Worm (Caenorhabditis elegans) whole organism, L4 larva: ENCODE results near the gene srsx-27.

Source experiments
- F37D6.2 ChIP-seq: sonication (generic microtip); optimal IDR thresholded peaks from 2 replicates; lab custom pipeline; 2016; ENCODE audit warnings: mild to moderate bottlenecking, missing genetic modification characterization, missing compliant biosample characterization
- F44E2.7 ChIP-seq: fragments of 200-800 bp; sonication (Bioruptor generic); IDR thresholded peaks from 2 replicates; pipeline ENCODE4 v2.1.2; 2022; ENCODE audit warnings: missing genetic modification characterization, missing compliant biosample characterization
- T20F7.1 ChIP-seq: fragments of 200-800 bp; sonication (Bioruptor generic); optimal IDR thresholded peaks from 2 replicates; lab custom pipeline; 2018; ENCODE audit warnings: mild to moderate bottlenecking, missing genetic modification characterization, missing compliant biosample characterization
- ZK337.2 ChIP-seq: fragments of 200-800 bp; sonication (Bioruptor generic); IDR thresholded peaks from 2 replicates; pipeline ENCODE4 v1.3.6; 2022; ENCODE audit warnings: missing genetic modification reagents, missing genetic modification characterization, missing compliant biosample characterization
- ZK546.5 ChIP-seq, 2 experiments: sonication (generic microtip); optimal IDR thresholded peaks; 2 replicates each; lab custom pipeline; 2017; ENCODE audit warnings: missing biosample characterization in 2 of 2, missing genetic modification characterization in 2 of 2
- aha-1 ChIP-seq: fragments of 150-350 bp; peaks from one replicate; lab custom pipeline; 2014; ENCODE audit warnings: missing biosample characterization, missing genetic modification characterization
- arid-1 ChIP-seq: fragments of 200-800 bp; sonication (Bioruptor generic); conservative IDR thresholded peaks from 2 replicates; pipeline ENCODE4 v1.3.6; 2022; ENCODE audit warnings: missing genetic modification reagents, missing genetic modification characterization, missing compliant biosample characterization
- ceh-20 ChIP-seq: fragments of 200-800 bp; sonication (Bioruptor generic); IDR thresholded peaks from 2 replicates; pipeline ENCODE4 v1.3.6; 2022; ENCODE audit warnings: missing genetic modification reagents, missing genetic modification characterization, missing compliant biosample characterization
- ceh-28 ChIP-seq: fragments of 150-350 bp; optimal IDR thresholded peaks from 2 replicates; lab custom pipeline; 2014; ENCODE audit warnings: missing biosample characterization, missing genetic modification reagents, missing genetic modification characterization
- ces-1 ChIP-seq: fragments of 150-350 bp; sonication (generic microtip); optimal IDR thresholded peaks from 4 replicates; lab custom pipeline; 2014; ENCODE audit warnings: missing biosample characterization, missing genetic modification reagents, missing genetic modification characterization
- dmd-6 ChIP-seq: fragments of 200-800 bp; sonication (Bioruptor generic); IDR thresholded peaks from 2 replicates; pipeline ENCODE4 v1.3.6; 2022; ENCODE audit warnings: missing genetic modification reagents, missing genetic modification characterization, missing compliant biosample characterization
- dmd-8 ChIP-seq: fragments of 200-800 bp; sonication (Bioruptor generic); IDR thresholded peaks from 2 replicates; pipeline ENCODE4 v1.3.6; 2022; ENCODE audit warnings: missing genetic modification characterization, missing compliant biosample characterization
- duxl-1 ChIP-seq: sonication (generic microtip); optimal IDR thresholded peaks from 2 replicates; lab custom pipeline; 2016; ENCODE audit warnings: mild to moderate bottlenecking, missing genetic modification characterization, moderate library complexity, missing compliant biosample characterization; ENCODE audit not compliant: poor library complexity
- fkh-10 ChIP-seq: fragments of 150-350 bp; optimal IDR thresholded peaks from 2 replicates; lab custom pipeline; 2014; ENCODE audit warnings: missing biosample characterization, missing genetic modification reagents, missing genetic modification characterization
- gei-8 ChIP-seq: fragments of 200-800 bp; sonication (Bioruptor generic); optimal IDR thresholded peaks from 2 replicates; lab custom pipeline; 2018; ENCODE audit warnings: mild to moderate bottlenecking, missing genetic modification characterization, missing compliant biosample characterization
- hif-1 ChIP-seq, 2 experiments: sonication (generic microtip); optimal IDR thresholded peaks; 2 replicates each; lab custom pipeline; 2016 to 2017; ENCODE audit warnings: missing compliant biosample characterization in 2 of 2, missing genetic modification characterization in 2 of 2, missing genetic modification reagents in 2 of 2, missing genotype in 2 of 2, mild to moderate bottlenecking in 1 of 2
- hlh-11 ChIP-seq: fragments of 200-800 bp; sonication (Bioruptor generic); optimal IDR thresholded peaks from 2 replicates; lab custom pipeline; 2018; ENCODE audit warnings: mild to moderate bottlenecking, missing genetic modification characterization, missing compliant biosample characterization
- hlh-30 ChIP-seq: sonication (generic microtip); optimal IDR thresholded peaks from 2 replicates; lab custom pipeline; 2017; ENCODE audit warnings: antibody characterized with exemption, mild to moderate bottlenecking, missing genetic modification characterization, missing compliant biosample characterization; ENCODE audit not compliant: insufficient read depth
- hmg-1.1 ChIP-seq: fragments of 200-800 bp; sonication (Bioruptor generic); IDR thresholded peaks from 2 replicates; pipeline ENCODE4 v1.3.6; 2022; ENCODE audit warnings: missing genetic modification reagents, missing genetic modification characterization, missing compliant biosample characterization
- lin-13 ChIP-seq: fragments of 150-350 bp; optimal IDR thresholded peaks from 2 replicates; lab custom pipeline; 2014; ENCODE audit warnings: missing biosample characterization, missing genetic modification reagents, missing genetic modification characterization
- lin-29 ChIP-seq: fragments of 200-800 bp; sonication (Bioruptor generic); IDR thresholded peaks from 2 replicates; pipeline ENCODE4 v1.3.6; 2022; ENCODE audit warnings: missing genetic modification reagents, missing genetic modification characterization, missing compliant biosample characterization
- lin-38 ChIP-seq: fragments of 200-800 bp; sonication (Bioruptor generic); IDR thresholded peaks from 2 replicates; pipeline ENCODE4 v1.3.6; 2022; ENCODE audit warnings: missing genetic modification reagents, missing genetic modification characterization, missing compliant biosample characterization
- lsy-2 ChIP-seq, 2 experiments: fragments of 150-350 bp in 1 of 2; sonication (generic microtip) in 1 of 2; optimal IDR thresholded peaks; 2 replicates each; lab custom pipeline; 2014 to 2017; ENCODE audit warnings: missing biosample characterization in 2 of 2, missing genetic modification characterization in 2 of 2
- madf-5 ChIP-seq, 2 experiments: fragments of 200-800 bp; sonication (Bioruptor generic); IDR thresholded peaks; 2 replicates each; pipeline ENCODE4 v1.3.6; 2022; ENCODE audit warnings: missing compliant biosample characterization in 2 of 2, missing genetic modification characterization in 2 of 2
- mdt-29 ChIP-seq: fragments of 200-800 bp; sonication (Bioruptor generic); IDR thresholded peaks from 2 replicates; pipeline ENCODE4 v1.3.6; 2022; ENCODE audit warnings: missing genetic modification reagents, missing genetic modification characterization, missing compliant biosample characterization
- mep-1 ChIP-seq: fragments of 150-350 bp; sonication (generic microtip); optimal IDR thresholded peaks from 3 replicates; lab custom pipeline; 2014; ENCODE audit warnings: missing biosample characterization, missing genetic modification characterization
- nhr-10 ChIP-seq: fragments of 150-350 bp; optimal IDR thresholded peaks from 2 replicates; lab custom pipeline; 2014; ENCODE audit warnings: missing biosample characterization, missing genetic modification characterization
- nhr-237 ChIP-seq: sonication (generic microtip); optimal IDR thresholded peaks from 2 replicates; lab custom pipeline; 2017; ENCODE audit warnings: missing biosample characterization, missing genetic modification characterization
- nhr-41 ChIP-seq: fragments of 200-800 bp; sonication (Bioruptor generic); IDR thresholded peaks from 2 replicates; pipeline ENCODE4 v1.3.6; 2022; ENCODE audit warnings: missing genetic modification reagents, missing genetic modification characterization, missing compliant biosample characterization
- nhr-42 ChIP-seq: fragments of 200-800 bp; sonication (Bioruptor generic); IDR thresholded peaks from 2 replicates; pipeline ENCODE4 v1.3.6; 2022; ENCODE audit warnings: missing genetic modification characterization, missing compliant biosample characterization
- nhr-48 ChIP-seq: sonication (generic microtip); optimal IDR thresholded peaks from 2 replicates; lab custom pipeline; 2016; ENCODE audit warnings: mild to moderate bottlenecking, missing genetic modification characterization, missing compliant biosample characterization
- nhr-6 ChIP-seq: fragments of 150-350 bp; optimal IDR thresholded peaks from 2 replicates; lab custom pipeline; 2014; ENCODE audit warnings: missing biosample characterization, missing genetic modification characterization
- pha-4 ChIP-seq, 2 experiments: fragments of 150-350 bp in 1 of 2; fragments of 200-800 bp in 1 of 2; sonication (Bioruptor generic) in 1 of 2; IDR thresholded peaks in 1 of 2; optimal IDR thresholded peaks in 1 of 2; 2 replicates each; pipeline versions ENCODE4 v1.3.6 to Lab custom; 2014 to 2022; ENCODE audit warnings: missing genetic modification characterization in 2 of 2, missing genetic modification reagents in 2 of 2, missing biosample characterization in 1 of 2, missing compliant biosample characterization in 1 of 2
- pqm-1 ChIP-seq: sonication (generic microtip); optimal IDR thresholded peaks from 2 replicates; lab custom pipeline; 2017; ENCODE audit warnings: missing biosample characterization, missing genetic modification characterization
- rbr-2 ChIP-seq: sonication (generic microtip); optimal IDR thresholded peaks from 2 replicates; lab custom pipeline; 2016; ENCODE audit warnings: missing genotype, missing genetic modification characterization, missing compliant biosample characterization
- saeg-2 ChIP-seq: fragments of 200-800 bp; sonication (Bioruptor generic); IDR thresholded peaks from 2 replicates; pipeline ENCODE4 v1.3.6; 2022; ENCODE audit warnings: missing genetic modification reagents, missing genetic modification characterization, missing compliant biosample characterization
- snpc-4 ChIP-seq: fragments of 150-350 bp; optimal IDR thresholded peaks from 2 replicates; lab custom pipeline; 2014; ENCODE audit warnings: missing biosample characterization, missing genetic modification characterization
- spr-1 ChIP-seq: sonication (generic microtip); optimal IDR thresholded peaks from 2 replicates; lab custom pipeline; 2016; ENCODE audit warnings: mild to moderate bottlenecking, missing genetic modification characterization, missing compliant biosample characterization
- tra-1 ChIP-seq: fragments of 200-800 bp; sonication (Bioruptor generic); IDR thresholded peaks from 2 replicates; pipeline ENCODE4 v1.3.6; 2022; ENCODE audit warnings: missing genetic modification reagents, missing genetic modification characterization, missing compliant biosample characterization
- unc-62 ChIP-seq, 3 experiments: fragments of 150-350 bp in 1 of 3; sonication (generic microtip); optimal IDR thresholded peaks in 2 of 3; peaks in 1 of 3; 1 replicate in 1 of 3; 2 replicates in 2 of 3; lab custom pipeline; 2014 to 2017; ENCODE audit warnings: missing biosample characterization in 3 of 3, missing genetic modification characterization in 3 of 3, missing genetic modification reagents in 3 of 3, missing genotype in 1 of 3
- zag-1 ChIP-seq: fragments of 150-350 bp; optimal IDR thresholded peaks from 2 replicates; lab custom pipeline; 2014; ENCODE audit warnings: missing biosample characterization, missing genetic modification characterization

srsx-27 gene

ce11 chrV:10160954-10161353 is 11.1 kb downstream of the srsx-27 start, which contains the start of gene C51E3.10 (continued):
- no peak for TF ChIP-seq ZK546.5 (tag; optimal IDR thresholded peaks at IDR 0.05; lab: Kevin White, UChicago)
- peak in 1 of 2 experiments; percentile 32 for TF ChIP-seq lsy-2 (tag; optimal IDR thresholded peaks at IDR 0.05; lab: Kevin White, UChicago)
- no peak for TF ChIP-seq nhr-237
- TF ChIP-seq ZK337.2 (GFP tag; lab: Robert Waterston, UW), result no peak
- TF ChIP-seq hlh-30, result peak; percentile 68
- TF ChIP-seq hlh-11, result peak; percentile 80
- 0 out of 2 replicates have a peak, but pooled peaks have one; percentile 8 for TF ChIP-seq pha-4 (GFP tag; IDR thresholded peaks at IDR 0.05; lab: Robert Waterston, UW)
- TF ChIP-seq pha-4 (tag; optimal IDR thresholded peaks at IDR 0.05; lab: Kevin White, UChicago), result no peak
- no peak for TF ChIP-seq spr-1 (tag; lab: Kevin White, UChicago)
- no peak for TF ChIP-seq nhr-10 (tag; lab: Kevin White, UChicago)
- TF ChIP-seq lin-38 (GFP tag; lab: Robert Waterston, UW), result no peak
- TF ChIP-seq ces-1, result no peak
- no peak for TF ChIP-seq saeg-2 (GFP tag; lab: Robert Waterston, UW)
- no peak for TF ChIP-seq hmg-1.1 (GFP tag; lab: Robert Waterston, UW)
- TF ChIP-seq nhr-42 (GFP tag; lab: Robert Waterston, UW), result 0 out of 2 replicates have a peak, but pooled peaks have one; percentile 50

ce11 chrV:10166368-10166767 is 16.5 kb downstream of the srsx-27 start, which contains the start of gene C51E3.6:
C51E3.6 (minus strand) TSS chrV:10166468.
- TF ChIP-seq lin-29 (GFP tag; lab: Robert Waterston, UW), result no peak
- no peak for TF ChIP-seq nhr-6
- no peak for TF ChIP-seq duxl-1 (tag; lab: Kevin White, UChicago)
- TF ChIP-seq madf-5 (GFP tag; IDR thresholded peaks at IDR 0.05; lab: Robert Waterston, UW), result no peak
- no peak for TF ChIP-seq rbr-2 (tag; lab: Kevin White, UChicago)
- no peak for TF ChIP-seq nhr-41 (GFP tag; lab: Robert Waterston, UW)
- TF ChIP-seq nhr-237, result no peak

ce11 chrV:10168870-10169269 is 19.0 kb downstream of the srsx-27 start:
- TF ChIP-seq mep-1 (tag; lab: Kevin White, UChicago), result peak; percentile 49
- no peak for TF ChIP-seq nhr-48
- no peak for TF ChIP-seq snpc-4 (tag; lab: Kevin White, UChicago)
- peak; percentile 24 for TF ChIP-seq lin-13
- no peak for TF ChIP-seq gei-8 (GFP tag; lab: Kevin White, UChicago)
- TF ChIP-seq T20F7.1, result no peak
- no peak for TF ChIP-seq F44E2.7
- TF ChIP-seq fkh-10 (GFP tag; lab: Kevin White, UChicago), result no peak

- no peak for TF ChIP-seq dmd-8 (GFP tag; lab: Robert Waterston, UW)
- peak in 1 of 2 experiments; percentile 26 for TF ChIP-seq unc-62 (GFP tag; optimal IDR thresholded peaks at IDR 0.05 in 1 of 2; lab: Kevin White, UChicago)
- no peak for TF ChIP-seq unc-62 (tag; optimal IDR thresholded peaks at IDR 0.05; lab: Kevin White, UChicago)
Measured at ce11 chrV:10173653-10174052, 23.8 kb downstream of the srsx-27 start, which contains the start of gene egl-3. egl-3 (minus strand) TSS chrV:10173753.

- TF ChIP-seq F44E2.7 (no peak), rbr-2 (tag; lab: Kevin White, UChicago) (peak; percentile 89), hlh-30 (peak; percentile 73), lsy-2 (tag; optimal IDR thresholded peaks at IDR 0.05; lab: Kevin White, UChicago) (peak; percentile 62 to 85), ceh-20 (peak; percentile 58; the same call in 1 of the 2 replicates), mdt-29 (0 out of 2 replicates have a peak, but pooled peaks have one; percentile 25), tra-1 (GFP tag; lab: Robert Waterston, UW) (peak; percentile 36; the same call in 1 of the 2 replicates), zag-1 (tag; lab: Kevin White, UChicago) (peak; percentile 20), arid-1 (GFP tag; lab: Robert Waterston, UW) (0 out of 2 replicates have a peak, but pooled peaks have one; percentile 31), lin-13 (no peak), dmd-6 (GFP tag; lab: Robert Waterston, UW) (peak; percentile 47), saeg-2 (GFP tag; lab: Robert Waterston, UW) (0 out of 2 replicates have a peak, but pooled peaks have one; percentile 26), F37D6.2 (tag; lab: Kevin White, UChicago) (peak; percentile 84), mep-1 (tag; lab: Kevin White, UChicago) (peak; percentile 85), aha-1 (tag; lab: Kevin White, UChicago) (peak; percentile 100), fkh-10 (GFP tag; lab: Kevin White, UChicago) (peak; percentile 98), lin-38 (GFP tag; lab: Robert Waterston, UW) (peak; percentile 47; the same call in 1 of the 2 replicates), pqm-1 (no peak), ceh-28 (tag; lab: Kevin White, UChicago) (peak; percentile 78), nhr-42 (GFP tag; lab: Robert Waterston, UW) (0 out of 2 replicates have a peak, but pooled peaks have one; percentile 15), hif-1 (tag; optimal IDR thresholded peaks at IDR 0.05; lab: Kevin White, UChicago) (peak in 1 of 2 experiments; percentile 66)
Measured at ce11 chrV:10174632-10175075, 24.8 kb downstream of the srsx-27 start.
